Worm (Caenorhabditis elegans): ENCODE data around the gene sru-28.

DNA sequence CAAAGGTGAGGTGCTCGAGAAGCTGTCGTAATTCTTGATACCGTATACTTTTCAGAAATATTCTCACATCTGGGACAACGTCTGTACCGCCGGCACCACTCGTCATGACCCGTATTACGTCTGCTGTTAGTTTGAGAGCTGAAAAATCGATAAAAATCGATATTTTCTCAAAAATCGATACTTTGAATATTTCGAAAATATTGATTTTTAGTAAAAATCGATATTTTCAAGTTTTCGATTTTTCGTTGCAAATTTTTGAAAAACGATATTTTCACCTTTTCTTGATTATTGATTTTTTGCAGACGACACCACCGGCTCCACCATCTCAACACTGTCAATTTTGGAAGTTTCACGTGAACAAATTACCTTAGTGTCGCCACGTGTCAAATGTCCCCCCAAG is 10.3 kb upstream of the sru-28 start:
- TF ChIP-seq sdc-2 (tag; optimal IDR thresholded peaks at IDR 0.05) = no peak
- no peak for TF ChIP-seq nhr-11 (tag; optimal IDR thresholded peaks at IDR 0.05)
- no peak for TF ChIP-seq fax-1 (tag; optimal IDR thresholded peaks at IDR 0.05)
- no peak for TF ChIP-seq ceh-31 (tag; optimal IDR thresholded peaks at IDR 0.05)
- no peak for TF ChIP-seq sox-2 (GFP tag; IDR thresholded peaks at IDR 0.05)
- no peak for TF ChIP-seq ref-2 (tag; optimal IDR thresholded peaks at IDR 0.05)
- no peak for TF ChIP-seq ama-1 (optimal IDR thresholded peaks at IDR 0.05)
- TF ChIP-seq pag-3 (tag; optimal IDR thresholded peaks at IDR 0.05; ENCODE audit: borderline replicate concordance) = no peak
- no peak for TF ChIP-seq dmd-4 (tag; optimal IDR thresholded peaks at IDR 0.05; ENCODE audit: borderline replicate concordance)
- TF ChIP-seq hlh-30 (tag; optimal IDR thresholded peaks at IDR 0.05; ENCODE audit: insufficient read depth) = no peak
- no peak for TF ChIP-seq ceh-6 (GFP tag; optimal IDR thresholded peaks at IDR 0.05)
- no peak for TF ChIP-seq ztf-16 (tag; optimal IDR thresholded peaks at IDR 0.05)
- no peak for TF ChIP-seq lim-6 (tag; optimal IDR thresholded peaks at IDR 0.05)
